Fruit fly (Drosophila melanogaster) Kc167 (cell line): ENCODE data around the gene Mst84Db.

Experiments used
- Sin3A ChIP-seq: fragments of >200 bp; optimal IDR thresholded peaks from 2 replicates; lab custom pipeline; 2018; ENCODE audit warnings: missing external identifiers
- psq ChIP-seq: fragments of >200 bp; optimal IDR thresholded peaks from 2 replicates; lab custom pipeline; 2017; ENCODE audit warnings: missing external identifiers

DNA sequence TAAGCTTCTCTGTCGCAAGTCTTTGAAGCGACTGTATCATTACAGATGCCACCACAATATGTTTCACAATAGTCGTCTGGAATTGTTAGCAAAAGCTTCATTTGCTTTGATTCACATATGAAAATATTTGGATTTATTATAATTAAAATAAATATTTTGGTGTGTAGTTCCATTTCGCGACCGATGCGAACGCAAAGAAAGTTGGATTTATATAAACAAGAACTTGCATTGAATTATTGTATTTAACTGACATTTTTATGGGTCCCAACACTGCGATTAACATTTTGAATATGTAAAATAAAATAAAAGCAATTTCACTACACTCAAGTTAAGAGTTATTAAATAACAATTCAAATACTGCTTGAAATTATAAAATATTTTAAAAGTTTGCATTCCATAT, 3.8 kb upstream of the Mst84Db start, which contains the start of gene MstProx:
- no peak for TF ChIP-seq psq (lab: Kevin White, UChicago)
- TF ChIP-seq Sin3A (lab: Kevin White, UChicago), result no peak
